Fruit fly (Drosophila melanogaster) whole organism: ENCODE measurements around the gene Acox3.

Experiments used
- CG8478 ChIP-seq: fragments of >200 bp; optimal IDR thresholded peaks from 2 replicates; lab custom pipeline; 2018; ENCODE audit warnings: inconsistent platforms
- EcR ChIP-seq, 2 experiments: fragments of >200 bp; optimal IDR thresholded peaks; 2 replicates each; lab custom pipeline; 2017; ENCODE audit warnings: missing biosample characterization in 2 of 2, missing genetic modification characterization in 2 of 2, missing genetic modification reagents in 2 of 2
- pan ChIP-seq: fragments of >200 bp; optimal IDR thresholded peaks from 2 replicates; lab custom pipeline; 2017
- psq ChIP-seq: fragments of >200 bp; optimal IDR thresholded peaks from 2 replicates; lab custom pipeline; 2017
- usp ChIP-seq: fragments of >200 bp; optimal IDR thresholded peaks from 2 replicates; lab custom pipeline; 2017; ENCODE audit warnings: missing biosample characterization, missing genetic modification characterization, mixed read lengths

- no peak for TF ChIP-seq psq (lab: Kevin White, UChicago)
- TF ChIP-seq usp: no peak
- no peak for TF ChIP-seq CG8478 (lab: Kevin White, UChicago)
- TF ChIP-seq EcR (GFP tag; optimal IDR thresholded peaks at IDR 0.05; lab: Kevin White, UChicago): no peak
- no peak for TF ChIP-seq pan
Measured at dm6 chr2L:6461497-6461896, 13.3 kb upstream of the Acox3 start.
